Fruit fly (Drosophila melanogaster): ENCODE data around the gene CG5567.

DNA sequence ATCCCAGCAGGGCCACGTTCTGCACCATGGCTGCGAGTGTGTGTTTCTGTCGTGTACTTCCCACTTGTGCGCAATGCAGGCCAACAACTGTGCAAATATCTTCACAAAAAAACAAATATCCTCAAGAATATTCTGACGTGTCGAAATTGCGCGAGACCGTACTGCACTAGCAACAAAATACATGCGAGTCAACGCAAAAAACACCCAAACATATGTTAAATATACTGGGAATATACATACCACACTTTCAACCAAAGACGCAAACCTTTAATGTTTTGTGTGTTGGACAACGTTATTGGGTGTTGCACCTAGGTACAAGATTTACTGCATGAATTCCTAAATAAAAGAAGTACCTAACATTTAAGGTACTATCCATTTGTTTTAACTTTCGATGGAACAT, 41.2 kb downstream of the CG5567 start, which contains the start of gene NUCB1:
- TF ChIP-seq CG8478 (optimal IDR thresholded peaks at IDR 0.05) (no peak), CTCF (optimal IDR thresholded peaks at IDR 0.05) (peak; percentile 39 to 51)
